Fruit fly (Drosophila melanogaster): ENCODE measurements around the gene atilla.

Gene atilla

DNA sequence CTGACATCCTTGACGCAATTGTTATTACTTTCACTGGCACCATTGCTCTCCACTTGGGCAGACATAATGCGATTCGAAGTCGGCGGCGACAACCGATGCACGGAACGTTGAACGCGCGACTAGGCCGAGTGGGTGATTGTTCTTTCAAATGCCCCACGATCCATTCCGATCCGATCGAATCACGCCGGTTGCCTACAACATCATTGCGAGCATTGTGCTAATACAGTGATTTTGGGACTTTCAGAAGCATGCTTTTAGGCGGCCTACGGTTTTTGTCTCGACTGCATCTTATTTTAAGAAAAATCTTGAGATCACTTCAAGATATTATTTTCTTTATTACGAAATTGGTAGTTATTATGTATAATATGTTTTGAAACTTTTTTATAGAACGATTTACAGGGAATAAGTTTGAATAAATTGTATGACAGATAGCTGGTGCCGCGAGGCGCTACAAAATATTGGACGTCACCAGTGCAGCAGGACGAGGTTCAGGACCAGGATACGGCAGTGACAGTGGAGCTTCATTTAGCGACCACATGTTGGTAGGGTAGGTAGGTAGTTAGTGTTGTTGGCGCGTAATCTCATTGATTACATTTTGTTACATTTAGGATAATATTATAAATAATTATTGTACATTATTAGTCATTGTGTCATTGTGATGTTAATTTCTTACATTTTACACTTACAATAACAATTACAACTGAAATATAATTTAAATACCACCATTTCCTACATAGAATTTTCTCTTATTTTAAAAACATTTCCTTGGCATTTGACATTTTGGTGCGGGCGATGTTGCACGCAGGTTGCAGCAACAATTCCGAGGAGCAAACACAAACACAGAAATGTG is 44.2 kb downstream of the atilla start, which contains the start of gene rho-6:
rho-6 (minus strand) TSS at position 137 of the 850 bp plus-strand sequence.
- no peak for TF ChIP-seq Sin3A (optimal IDR thresholded peaks at IDR 0.05)
- no peak for TF ChIP-seq Myc (optimal IDR thresholded peaks at IDR 0.05)
- no peak for TF ChIP-seq h (optimal IDR thresholded peaks at IDR 0.05)
- no peak for TF ChIP-seq ttk (optimal IDR thresholded peaks at IDR 0.05)
- TF ChIP-seq insv (optimal IDR thresholded peaks at IDR 0.05), result no peak

Data from Kc167 (cell line).